Fruit fly (Drosophila melanogaster): Measurements from ENCODE around the gene CG11975.
A peak's percentile ranks its signal among the peaks of the same experiment; 100 is the strongest.

Gene CG11975

DNA sequence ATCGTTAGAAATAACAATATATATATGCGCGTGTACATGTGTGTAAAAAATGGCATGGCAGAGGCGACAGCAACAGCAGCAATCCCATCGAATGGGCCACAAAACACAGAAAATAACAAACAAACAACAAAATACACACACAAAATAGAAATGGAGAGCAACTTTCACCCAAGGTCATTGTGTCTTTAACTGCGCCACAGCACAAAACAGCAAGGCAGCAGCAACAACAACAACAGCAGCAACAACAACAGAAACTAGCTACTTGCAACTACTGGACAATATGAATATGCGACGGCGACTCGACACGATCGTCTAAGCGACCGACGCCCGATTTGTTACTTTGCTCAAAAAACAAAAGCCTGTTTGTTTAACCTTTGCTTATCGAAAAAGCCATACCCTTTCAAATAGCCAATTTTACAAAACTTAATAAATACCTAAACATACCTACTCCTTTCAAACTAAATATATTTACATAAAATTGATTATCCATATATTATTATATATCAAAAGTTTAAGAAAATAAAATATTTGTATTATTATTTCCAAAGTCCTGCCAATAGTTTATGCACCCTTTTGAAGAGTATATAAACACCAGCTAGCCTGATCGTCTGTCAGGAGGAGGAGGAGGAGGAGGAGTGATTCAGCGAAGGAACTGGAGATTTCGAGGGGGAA lies 45.2 kb upstream of the CG11975 start (continued):
- peak in 1 of 2 experiments; percentile 37 for TF ChIP-seq ss (GFP tag; optimal IDR thresholded peaks at IDR 0.05)
- TF ChIP-seq Ets96B (tag; optimal IDR thresholded peaks at IDR 0.05) = peak; percentile 2
- TF ChIP-seq CG11762 (GFP tag; optimal IDR thresholded peaks at IDR 0.05; ENCODE audit: insufficient read depth) = no peak
- TF ChIP-seq Eip78C (GFP tag) = peak; percentile 52

DNA sequence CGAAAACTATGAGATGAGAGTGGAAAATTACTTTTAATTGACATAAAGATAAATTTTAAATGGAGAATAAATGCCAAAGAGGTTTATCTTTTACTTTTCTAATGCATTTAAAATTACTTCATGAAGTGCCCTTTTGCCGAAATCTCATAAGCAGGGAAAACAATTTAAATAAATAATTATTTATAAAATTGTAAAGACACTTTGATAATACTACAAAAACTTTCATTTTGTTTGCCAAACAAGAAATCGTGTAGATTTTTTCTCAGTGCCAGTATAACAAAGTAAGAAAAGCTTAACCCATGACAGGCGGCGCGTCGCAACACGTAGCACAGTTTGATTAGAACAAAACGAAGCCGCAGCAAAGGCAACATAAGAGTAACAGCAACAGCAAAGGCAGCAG lies 44.2 kb upstream of the CG11975 start:
- TF ChIP-seq CG4318 (GFP tag; optimal IDR thresholded peaks at IDR 0.05) (peak; percentile 7), CG15336 (GFP tag; IDR thresholded peaks at IDR 0.05) (0 out of 2 replicates have a peak, but pooled peaks have one; percentile 10), CG3919 (GFP tag; optimal IDR thresholded peaks at IDR 0.05) (peak; percentile 12), CG34406 (GFP tag; optimal IDR thresholded peaks at IDR 0.05) (no peak), CG6163 (GFP tag; IDR thresholded peaks at IDR 0.05) (0 out of 3 replicates have a peak, but pooled peaks have one; percentile 45), OdsH (GFP tag; optimal IDR thresholded peaks at IDR 0.05) (peak; percentile 8), Eip78C (GFP tag) (peak; percentile 61), dsx (GFP tag; optimal IDR thresholded peaks at IDR 0.05; ENCODE audit: poor library complexity, severe bottlenecking) (no peak), CG32006 (GFP tag; optimal IDR thresholded peaks at IDR 0.05) (peak; percentile 52)

DNA sequence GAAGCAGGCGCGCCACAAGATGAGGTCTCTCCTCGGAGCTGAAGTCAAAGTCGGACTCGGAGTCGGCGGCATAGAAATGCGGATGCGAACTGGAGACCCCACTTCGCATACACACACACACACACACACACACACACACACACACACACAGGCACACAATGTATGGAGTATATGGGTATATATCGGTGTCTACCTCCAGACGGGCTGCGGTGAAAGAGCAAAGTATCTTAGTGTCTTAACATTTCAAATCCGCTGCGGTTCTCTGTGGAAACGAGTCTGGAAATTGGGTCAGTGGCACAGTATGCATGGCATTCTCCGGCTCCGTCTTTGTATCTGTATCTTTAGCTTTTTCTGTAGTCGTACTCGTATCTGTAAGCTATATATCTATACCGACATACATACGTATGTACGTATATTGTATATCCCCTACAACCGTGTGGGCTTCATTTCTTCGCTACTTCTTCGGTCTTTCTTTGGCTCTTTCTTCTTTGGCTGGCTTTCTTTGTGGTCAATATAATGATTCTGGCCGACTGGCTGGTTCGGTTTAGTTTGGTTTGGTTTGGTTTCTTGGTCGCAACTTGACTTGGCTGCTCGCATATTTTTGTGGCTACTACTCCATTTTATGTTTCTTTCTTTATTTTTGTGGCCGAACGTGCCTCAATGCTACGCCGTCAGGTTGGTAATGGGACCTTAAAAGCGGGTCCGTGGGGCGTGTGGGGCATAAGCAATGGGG lies 43.6 kb upstream of the CG11975 start:
- TF ChIP-seq CG8319 (GFP tag; optimal IDR thresholded peaks at IDR 0.05) (peak; percentile 53), fd59A (GFP tag; optimal IDR thresholded peaks at IDR 0.05) (no peak), eg (GFP tag; IDR thresholded peaks at IDR 0.05) (no peak), CG8119 (GFP tag; IDR thresholded peaks at IDR 0.05) (no peak), svp (GFP tag) (peak; percentile 35), CG1621 (tag; optimal IDR thresholded peaks at IDR 0.05) (no peak), fd85E (GFP tag; optimal IDR thresholded peaks at IDR 0.05) (no peak), Hr39 (GFP tag; optimal IDR thresholded peaks at IDR 0.05) (no peak), CG11762 (GFP tag; optimal IDR thresholded peaks at IDR 0.05; ENCODE audit: insufficient read depth) (no peak), CG11902 (GFP tag; optimal IDR thresholded peaks at IDR 0.05) (no peak), Lpt (GFP tag; optimal IDR thresholded peaks at IDR 0.05) (no peak), spab (GFP tag; optimal IDR thresholded peaks at IDR 0.05) (no peak), Ets21C (GFP tag; optimal IDR thresholded peaks at IDR 0.05) (no peak), OdsH (GFP tag; optimal IDR thresholded peaks at IDR 0.05) (no peak), CG31627 (GFP tag; optimal IDR thresholded peaks at IDR 0.05) (no peak), CG10669 (GFP tag; optimal IDR thresholded peaks at IDR 0.05) (no peak), Gug (GFP tag; IDR thresholded peaks at IDR 0.05) (no peak), Eip93F (GFP tag; optimal IDR thresholded peaks at IDR 0.05) (no peak), dsx (GFP tag; optimal IDR thresholded peaks at IDR 0.05; ENCODE audit: poor library complexity, severe bottlenecking) (peak; percentile 73), CG6163 (GFP tag; IDR thresholded peaks at IDR 0.05) (0 out of 3 replicates have a peak, but pooled peaks have one; percentile 15), Eip75B (GFP tag; optimal IDR thresholded peaks at IDR 0.05) (peak; percentile 73), CG6854 (GFP tag; optimal IDR thresholded peaks at IDR 0.05) (peak; percentile 6)

DNA sequence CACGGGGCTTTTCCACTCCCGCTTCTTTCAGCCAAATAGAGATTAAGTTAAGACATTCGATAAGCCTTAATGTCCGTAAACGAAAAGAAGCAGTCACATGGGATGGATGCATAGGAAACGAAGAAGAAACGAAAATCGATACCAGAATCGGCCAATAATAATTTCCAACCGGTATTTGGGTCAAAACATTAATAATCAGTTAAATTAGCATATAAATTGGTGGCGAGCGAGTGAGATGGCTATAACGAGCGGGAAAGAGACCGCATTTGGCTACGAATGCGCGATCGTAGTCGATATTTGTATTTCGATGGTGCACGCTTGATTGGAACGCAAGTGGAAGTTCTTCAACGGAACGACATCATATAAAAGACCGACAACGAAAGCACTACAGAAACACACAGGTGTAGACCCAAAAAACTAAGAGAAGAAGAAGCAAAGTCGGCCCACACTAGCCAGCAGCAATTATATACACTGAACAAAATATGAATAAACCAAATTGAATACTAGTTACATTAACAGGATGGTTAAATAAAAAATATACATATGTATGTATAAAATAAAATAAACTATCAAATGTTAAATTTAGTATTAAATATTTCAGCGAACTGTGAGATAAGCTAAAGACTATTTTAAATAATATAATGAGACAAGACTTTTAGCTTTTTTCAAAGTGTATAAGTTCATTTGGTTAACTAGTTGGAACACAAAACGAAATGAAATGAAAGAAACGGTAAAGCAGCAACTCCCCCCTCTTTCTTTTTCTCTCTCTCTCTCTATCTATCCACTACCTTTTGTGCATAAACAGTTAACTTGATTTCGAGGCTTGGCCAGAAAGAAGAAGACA lies 38.3 kb upstream of the CG11975 start:
- TF ChIP-seq CG8319 (GFP tag; optimal IDR thresholded peaks at IDR 0.05) = no peak
- TF ChIP-seq CG8632 (GFP tag; optimal IDR thresholded peaks at IDR 0.05) = no peak
- peak; percentile 8 for TF ChIP-seq Eip78C (GFP tag)
- TF ChIP-seq CG3032 (tag; optimal IDR thresholded peaks at IDR 0.05) = no peak
- no peak for TF ChIP-seq CG16779 (tag; optimal IDR thresholded peaks at IDR 0.05)
- peak; percentile 31 for TF ChIP-seq CG4318 (GFP tag; optimal IDR thresholded peaks at IDR 0.05)
- no peak for TF ChIP-seq Lpt (GFP tag; optimal IDR thresholded peaks at IDR 0.05)
- no peak for TF ChIP-seq Eip75B (GFP tag; optimal IDR thresholded peaks at IDR 0.05)
- TF ChIP-seq eg (GFP tag; IDR thresholded peaks at IDR 0.05) = no peak
- no peak for TF ChIP-seq CG10631 (GFP tag; optimal IDR thresholded peaks at IDR 0.05)
- TF ChIP-seq CG32006 (GFP tag; optimal IDR thresholded peaks at IDR 0.05) = peak; percentile 67
- no peak for TF ChIP-seq CG6792 (GFP tag; optimal IDR thresholded peaks at IDR 0.05)
- peak; percentile 64 for TF ChIP-seq CG15336 (GFP tag; IDR thresholded peaks at IDR 0.05)
- TF ChIP-seq pdm3 (GFP tag; optimal IDR thresholded peaks at IDR 0.05) = no peak
- TF ChIP-seq CG6163 (GFP tag; IDR thresholded peaks at IDR 0.05) = no peak
- no peak for TF ChIP-seq dsx (GFP tag; optimal IDR thresholded peaks at IDR 0.05; ENCODE audit: poor library complexity, severe bottlenecking)
- TF ChIP-seq CG11762 (GFP tag; optimal IDR thresholded peaks at IDR 0.05; ENCODE audit: insufficient read depth) = no peak
- no peak for TF ChIP-seq Gug (GFP tag; IDR thresholded peaks at IDR 0.05)
- peak; percentile 1 for TF ChIP-seq CG34406 (GFP tag; optimal IDR thresholded peaks at IDR 0.05)
- TF ChIP-seq CG31627 (GFP tag; optimal IDR thresholded peaks at IDR 0.05) = no peak
- peak; percentile 46; the same call in 2 of the 3 replicates for TF ChIP-seq CG8119 (GFP tag; IDR thresholded peaks at IDR 0.05)
- peak; percentile 42 for TF ChIP-seq svp (GFP tag)
- TF ChIP-seq Met (GFP tag; optimal IDR thresholded peaks at IDR 0.05) = no peak
- peak; percentile 6 for TF ChIP-seq CG6276 (GFP tag; optimal IDR thresholded peaks at IDR 0.05)
- no peak for TF ChIP-seq lz (GFP tag; optimal IDR thresholded peaks at IDR 0.05)

All from whole organism, prepupa.